Worm (Caenorhabditis elegans) whole organism, L3 larva: ENCODE measurements around the gene C29F5.1.

ENCODE experiments used
- ZK546.5 ChIP-seq: sonication (generic microtip); optimal IDR thresholded peaks from 2 replicates; lab custom pipeline; 2017; ENCODE audit warnings: missing biosample characterization, missing genetic modification characterization
- ama-1 ChIP-seq: fragments of 150-350 bp; optimal IDR thresholded peaks from 2 replicates; lab custom pipeline; 2018
- unc-62 ChIP-seq: fragments of 150-350 bp; sonication (generic microtip); optimal IDR thresholded peaks from 4 replicates; lab custom pipeline; 2014; ENCODE audit warnings: missing biosample characterization, missing genetic modification reagents, missing genetic modification characterization

ce11 chrII:6292527-6292926 lies 10.8 kb upstream of the C29F5.1 start, which contains the start of gene nyn-3:
- no peak for TF ChIP-seq unc-62 (GFP tag; lab: Kevin White, UChicago)
- no peak for TF ChIP-seq ZK546.5 (tag; lab: Kevin White, UChicago)
- TF ChIP-seq ama-1 (lab: Kevin White, UChicago), result no peak
